Worm (Caenorhabditis elegans) whole organism, young adult: ENCODE results near the gene rab-39.

Experiments used
- C06A6.2 ChIP-seq: fragments of 200-800 bp; sonication (Bioruptor generic); conservative IDR thresholded peaks from 2 replicates; pipeline ENCODE4 v1.3.6; 2022; ENCODE audit warnings: missing genetic modification characterization, missing compliant biosample characterization
- C17E4.6 ChIP-seq: fragments of 200-800 bp; sonication (Bioruptor generic); IDR thresholded peaks from 2 replicates; pipeline ENCODE4 v1.3.6; 2022; ENCODE audit warnings: missing genetic modification reagents, missing genetic modification characterization, missing compliant biosample characterization
- F23B12.7 ChIP-seq: sonication (generic microtip); optimal IDR thresholded peaks from 2 replicates; lab custom pipeline; 2017; ENCODE audit warnings: missing genetic modification characterization, mild to moderate bottlenecking, missing compliant biosample characterization, antibody characterized with exemption, moderate library complexity; ENCODE audit not compliant: insufficient read depth
- F49E8.2 ChIP-seq: sonication (generic microtip); optimal IDR thresholded peaks from 3 replicates; lab custom pipeline; 2017; ENCODE audit warnings: missing genetic modification characterization, mild to moderate bottlenecking, missing compliant biosample characterization, antibody characterized with exemption, moderate library complexity; ENCODE audit not compliant: insufficient read depth
- T26A5.8 ChIP-seq: sonication (generic microtip); optimal IDR thresholded peaks from 2 replicates; lab custom pipeline; 2016; ENCODE audit warnings: missing genetic modification characterization, missing compliant biosample characterization
- ama-1 ChIP-seq, 3 experiments: fragments of 150-350 bp in 1 of 3; sonication (generic microtip) in 2 of 3; optimal IDR thresholded peaks; 2 replicates each; lab custom pipeline; 2014 to 2018; ENCODE audit warnings: missing biosample characterization in 2 of 3, missing genetic modification characterization in 2 of 3, missing genetic modification reagents in 2 of 3
- aptf-3 ChIP-seq: fragments of 200-800 bp; sonication (Bioruptor generic); IDR thresholded peaks from 2 replicates; pipeline ENCODE4 v1.3.6; 2022; ENCODE audit warnings: missing genetic modification characterization, missing compliant biosample characterization
- attf-6 ChIP-seq: fragments of 200-800 bp; sonication (Bioruptor generic); IDR thresholded peaks from 2 replicates; pipeline ENCODE4 v1.3.6; 2022; ENCODE audit warnings: missing genetic modification reagents, missing genetic modification characterization, missing compliant biosample characterization
- cebp-1 ChIP-seq, 2 experiments: fragments of 200-800 bp in 1 of 2; sonication (Bioruptor generic) in 1 of 2; sonication (generic microtip) in 1 of 2; IDR thresholded peaks in 1 of 2; optimal IDR thresholded peaks in 1 of 2; 2 replicates each; pipeline versions ENCODE4 v1.3.6 to Lab custom; 2017 to 2022; ENCODE audit warnings: missing compliant biosample characterization in 2 of 2, missing genetic modification characterization in 2 of 2, mild to moderate bottlenecking in 1 of 2, missing genetic modification reagents in 1 of 2, moderate library complexity in 1 of 2
- ceh-58 ChIP-seq: fragments of 200-800 bp; sonication (Bioruptor generic); IDR thresholded peaks from 2 replicates; pipeline ENCODE4 v1.3.6; 2022; ENCODE audit warnings: missing genetic modification characterization, missing compliant biosample characterization
- ceh-79 ChIP-seq: sonication (generic microtip); optimal IDR thresholded peaks from 2 replicates; lab custom pipeline; 2017; ENCODE audit warnings: mild to moderate bottlenecking, missing genetic modification characterization, missing compliant biosample characterization
- efl-1 ChIP-seq: fragments of 150-350 bp; optimal IDR thresholded peaks from 2 replicates; lab custom pipeline; 2014; ENCODE audit warnings: missing biosample characterization, missing genetic modification reagents, missing genetic modification characterization
- egl-18 ChIP-seq: fragments of 200-800 bp; sonication (Bioruptor generic); IDR thresholded peaks from 2 replicates; pipeline ENCODE4 v1.3.6; 2022; ENCODE audit warnings: missing genetic modification reagents, missing genetic modification characterization, missing compliant biosample characterization
- egrh-3 ChIP-seq: fragments of 200-800 bp; sonication (Bioruptor generic); IDR thresholded peaks from 2 replicates; pipeline ENCODE4 v1.3.6; 2022; ENCODE audit warnings: missing genetic modification reagents, missing genetic modification characterization, missing compliant biosample characterization
- him-1 ChIP-seq: sonication (generic microtip); optimal IDR thresholded peaks from 2 replicates; lab custom pipeline; 2016; ENCODE audit warnings: missing genotype, missing genetic modification reagents, missing genetic modification characterization, missing compliant biosample characterization
- hmg-1.2 ChIP-seq: fragments of 200-800 bp; sonication (Bioruptor generic); IDR thresholded peaks from 2 replicates; pipeline ENCODE4 v1.3.6; 2022; ENCODE audit warnings: missing genetic modification reagents, missing genetic modification characterization, missing compliant biosample characterization
- hsf-1 ChIP-seq: fragments of 200-800 bp; sonication (Bioruptor generic); IDR thresholded peaks from 2 replicates; pipeline ENCODE4 v1.3.6; 2022; ENCODE audit warnings: missing genetic modification reagents, missing genetic modification characterization, missing compliant biosample characterization
- let-526 ChIP-seq: fragments of 200-800 bp; sonication (Bioruptor generic); IDR thresholded peaks from 2 replicates; pipeline ENCODE4 v1.3.6; 2022; ENCODE audit warnings: missing genetic modification reagents, missing genetic modification characterization, missing compliant biosample characterization
- lsl-1 ChIP-seq: fragments of 200-800 bp; sonication (Bioruptor generic); optimal IDR thresholded peaks from 2 replicates; lab custom pipeline; 2018; ENCODE audit warnings: mild to moderate bottlenecking, missing genetic modification characterization, moderate library complexity, missing compliant biosample characterization
- madf-6 ChIP-seq: fragments of 200-800 bp; sonication (Bioruptor generic); IDR thresholded peaks from 2 replicates; pipeline ENCODE4 v1.3.6; 2022; ENCODE audit warnings: missing genetic modification reagents, missing genetic modification characterization, missing compliant biosample characterization
- mcd-1 ChIP-seq: fragments of 200-800 bp; sonication (Bioruptor generic); IDR thresholded peaks from 2 replicates; pipeline ENCODE4 v1.3.6; 2022; ENCODE audit warnings: missing genetic modification reagents, missing genetic modification characterization, missing compliant biosample characterization
- mxl-1 ChIP-seq: sonication (generic microtip); optimal IDR thresholded peaks from 2 replicates; lab custom pipeline; 2016; ENCODE audit warnings: missing genetic modification characterization, missing compliant biosample characterization
- nfya-2 ChIP-seq: fragments of 200-800 bp; sonication (Bioruptor generic); IDR thresholded peaks from 2 replicates; pipeline ENCODE4 v1.3.6; 2022; ENCODE audit warnings: missing genetic modification reagents, missing genetic modification characterization, missing compliant biosample characterization
- pbrm-1 ChIP-seq: fragments of 200-800 bp; sonication (Bioruptor generic); IDR thresholded peaks from 2 replicates; pipeline ENCODE4 v1.3.6; 2022; ENCODE audit warnings: missing genetic modification reagents, missing genetic modification characterization, missing compliant biosample characterization
- sdz-38 ChIP-seq: sonication (generic microtip); optimal IDR thresholded peaks from 2 replicates; lab custom pipeline; 2016; ENCODE audit warnings: missing genotype, missing genetic modification characterization, missing compliant biosample characterization
- snpc-1.1 ChIP-seq: sonication (generic microtip); optimal IDR thresholded peaks from 2 replicates; lab custom pipeline; 2017; ENCODE audit warnings: missing genetic modification characterization, mild to moderate bottlenecking, missing compliant biosample characterization, antibody characterized with exemption, moderate library complexity, missing genotype, missing genetic modification reagents; ENCODE audit not compliant: insufficient read depth
- snpc-4 ChIP-seq, 5 experiments: fragments of 150-350 bp in 1 of 5; sonication (generic microtip) in 4 of 5; optimal IDR thresholded peaks; 2 replicates each; lab custom pipeline; 2014 to 2018; ENCODE audit warnings: missing genetic modification characterization in 5 of 5, missing biosample characterization in 3 of 5, antibody characterized with exemption in 2 of 5, mild to moderate bottlenecking in 2 of 5, missing compliant biosample characterization in 2 of 5, missing genotype in 2 of 5, moderate library complexity in 2 of 5, missing genetic modification reagents in 1 of 5
- somi-1 ChIP-seq: fragments of 200-800 bp; sonication (Bioruptor generic); optimal IDR thresholded peaks from 2 replicates; lab custom pipeline; 2018; ENCODE audit warnings: mild to moderate bottlenecking, missing genetic modification characterization, missing compliant biosample characterization
- tbp1 ChIP-seq: fragments of 200-800 bp; sonication (Bioruptor generic); optimal IDR thresholded peaks from 2 replicates; lab custom pipeline; 2018; ENCODE audit warnings: mild to moderate bottlenecking, missing genetic modification characterization, missing compliant biosample characterization
- tlf-1 ChIP-seq: fragments of 200-800 bp; sonication (Bioruptor generic); optimal IDR thresholded peaks from 2 replicates; lab custom pipeline; 2018; ENCODE audit warnings: mild to moderate bottlenecking, missing genetic modification characterization, missing compliant biosample characterization
- ztf-18 ChIP-seq: sonication (generic microtip); optimal IDR thresholded peaks from 2 replicates; lab custom pipeline; 2016; ENCODE audit warnings: missing genotype, mild to moderate bottlenecking, missing genetic modification characterization, missing compliant biosample characterization

The rab-39 gene

ce11 chrII:9338859-9339258 lies 16.1 kb upstream of the rab-39 start, which contains the start of gene ttll-12:
Gene ttll-12 (plus strand): TSS chrII:9338997.
- TF ChIP-seq madf-6 (GFP tag; lab: Robert Waterston, UW) (no peak), ama-1 (optimal IDR thresholded peaks at IDR 0.05; lab: Kevin White, UChicago) (no peak), ama-1 (GFP tag; optimal IDR thresholded peaks at IDR 0.05; lab: Kevin White, UChicago) (no peak), hmg-1.2 (GFP tag; lab: Robert Waterston, UW) (no peak), attf-6 (no peak), efl-1 (GFP tag; lab: Kevin White, UChicago) (no peak), egl-18 (no peak), nfya-2 (no peak), aptf-3 (no peak), F23B12.7 (tag; lab: Kevin White, UChicago) (no peak), mcd-1 (no peak), ceh-79 (tag; lab: Kevin White, UChicago) (no peak), F49E8.2 (tag; lab: Kevin White, UChicago) (no peak), somi-1 (GFP tag; lab: Kevin White, UChicago) (no peak), mxl-1 (no peak), sdz-38 (tag; lab: Kevin White, UChicago) (no peak), him-1 (tag; lab: Kevin White, UChicago) (no peak), tlf-1 (GFP tag; lab: Kevin White, UChicago) (no peak), hsf-1 (no peak)
- TF ChIP-seq, all 124 proteins: peak for 0

ce11 chrII:9336651-9337050 lies 13.9 kb upstream of the rab-39 start:
- TF ChIP-seq cebp-1 (GFP tag; IDR thresholded peaks at IDR 0.05; lab: Robert Waterston, UW) (no peak), cebp-1 (tag; optimal IDR thresholded peaks at IDR 0.05; lab: Kevin White, UChicago) (no peak), hsf-1 (peak; percentile 73)

ce11 chrII:9333714-9334113 lies 11.0 kb upstream of the rab-39 start, which contains the start of gene scp-1:
Gene scp-1 (plus strand): TSS chrII:9334014.
- TF ChIP-seq let-526 (GFP tag; lab: Robert Waterston, UW): no peak
- TF ChIP-seq C06A6.2 (GFP tag; lab: Robert Waterston, UW): no peak
- no peak for TF ChIP-seq ceh-58 (GFP tag; lab: Robert Waterston, UW)
- TF ChIP-seq pbrm-1 (GFP tag; lab: Robert Waterston, UW): 0 out of 2 replicates have a peak, but pooled peaks have one; percentile 11
- TF ChIP-seq C17E4.6 (GFP tag; lab: Robert Waterston, UW): no peak

ce11 chrII:9333034-9333433 lies 10.3 kb upstream of the rab-39 start:
- TF ChIP-seq snpc-4 (GFP tag; optimal IDR thresholded peaks at IDR 0.05; lab: Kevin White, UChicago) (peak; percentile 81), snpc-4 (tag; optimal IDR thresholded peaks at IDR 0.05; lab: Kevin White, UChicago) (peak; percentile 5 to 80 (median 59)), lsl-1 (no peak), egrh-3 (no peak), tbp1 (GFP tag; lab: Kevin White, UChicago) (peak; percentile 2), efl-1 (GFP tag; lab: Kevin White, UChicago) (no peak), ztf-18 (tag; lab: Kevin White, UChicago) (no peak), hmg-1.2 (GFP tag; lab: Robert Waterston, UW) (peak; percentile 32; the same call in 1 of the 2 replicates), snpc-1.1 (tag; lab: Kevin White, UChicago) (peak; percentile 88), T26A5.8 (tag; lab: Kevin White, UChicago) (no peak)
